Fruit fly (Drosophila melanogaster) whole organism, embryonic: ENCODE measurements around the gene Prx2.

Source experiments
- BEAF-32 ChIP-seq: fragments of 200-800 bp; sonication (Bioruptor generic); optimal IDR thresholded peaks from 3 replicates; lab custom pipeline; 2017; ENCODE audit warnings: missing biosample characterization, missing genetic modification characterization, mild to moderate bottlenecking, moderate library complexity, missing genetic modification reagents
- CG10267 ChIP-seq: fragments of 200-800 bp; sonication (Bioruptor generic); optimal IDR thresholded peaks from 2 replicates; lab custom pipeline; 2018; ENCODE audit warnings: missing biosample characterization, mild to moderate bottlenecking, missing genetic modification characterization, moderate library complexity
- CG13624 ChIP-seq: fragments of 200-800 bp; sonication (Bioruptor generic); optimal IDR thresholded peaks from 2 replicates; lab custom pipeline; 2016; ENCODE audit warnings: missing biosample characterization, missing genetic modification characterization
- CG13894 ChIP-seq: fragments of 200-800 bp; sonication (Bioruptor generic); optimal IDR thresholded peaks from 3 replicates; lab custom pipeline; 2018; ENCODE audit warnings: missing biosample characterization, mild to moderate bottlenecking, missing genetic modification characterization, moderate library complexity
- CG14710 ChIP-seq: fragments of 200-800 bp; sonication (Bioruptor generic); optimal IDR thresholded peaks from 3 replicates; lab custom pipeline; 2019; ENCODE audit warnings: missing biosample characterization, mild to moderate bottlenecking, missing genetic modification characterization, moderate library complexity
- CG17829 ChIP-seq: fragments of 200-800 bp; optimal IDR thresholded peaks from 2 replicates; lab custom pipeline; 2019; ENCODE audit warnings: missing biosample characterization, mild to moderate bottlenecking, missing genetic modification characterization, moderate library complexity
- CG2116 ChIP-seq: fragments of 200-800 bp; sonication (Bioruptor generic); optimal IDR thresholded peaks from 3 replicates; lab custom pipeline; 2018; ENCODE audit warnings: missing biosample characterization, mild to moderate bottlenecking, missing genetic modification characterization
- CG3281 ChIP-seq: fragments of 200-800 bp; sonication (Bioruptor generic); optimal IDR thresholded peaks from 3 replicates; lab custom pipeline; 2017; ENCODE audit warnings: missing biosample characterization, mild to moderate bottlenecking, missing genetic modification characterization
- CG34224 ChIP-seq: fragments of 200-800 bp; sonication (Bioruptor generic); IDR thresholded peaks from 3 replicates; pipeline ENCODE4 v1.3.6; 2022; ENCODE audit warnings: missing biosample characterization, missing genetic modification characterization; ENCODE audit not compliant: partially characterized antibody
- CG4707 ChIP-seq: fragments of 200-800 bp; sonication (Bioruptor generic); optimal IDR thresholded peaks from 2 replicates; lab custom pipeline; 2018; ENCODE audit warnings: missing biosample characterization, mild to moderate bottlenecking, missing genetic modification characterization, moderate library complexity
- CG6175 ChIP-seq: fragments of 200-800 bp; sonication (Bioruptor generic); IDR thresholded peaks from 3 replicates; pipeline ENCODE4 v1.3.6; 2022; ENCODE audit warnings: missing biosample characterization, missing genetic modification characterization
- CG8290 ChIP-seq, 3 experiments: fragments of 200-800 bp; sonication (Bioruptor generic); optimal IDR thresholded peaks; 2 replicates each; lab custom pipeline; 2016 to 2019; ENCODE audit warnings: missing biosample characterization in 3 of 3, missing genetic modification characterization in 3 of 3, mild to moderate bottlenecking in 2 of 3, moderate library complexity in 1 of 3
- CG8924 ChIP-seq: fragments of 200-800 bp; optimal IDR thresholded peaks from 3 replicates; lab custom pipeline; 2019; ENCODE audit warnings: missing biosample characterization, mild to moderate bottlenecking, missing genetic modification characterization, moderate library complexity
- CHES-1-like ChIP-seq: fragments of 200-800 bp; sonication (Bioruptor generic); optimal IDR thresholded peaks from 2 replicates; lab custom pipeline; 2016; ENCODE audit warnings: missing biosample characterization, missing genetic modification characterization
- Dp ChIP-seq: fragments of 200-800 bp; sonication (Bioruptor generic); optimal IDR thresholded peaks from 2 replicates; lab custom pipeline; 2018; ENCODE audit warnings: missing biosample characterization, mild to moderate bottlenecking, missing genetic modification characterization, moderate library complexity
- Ets97D ChIP-seq: fragments of 200-800 bp; sonication (Bioruptor generic); optimal IDR thresholded peaks from 3 replicates; lab custom pipeline; 2016; ENCODE audit warnings: missing biosample characterization, missing genetic modification characterization
- Fer1 ChIP-seq: fragments of 200-800 bp; sonication (Bioruptor generic); optimal IDR thresholded peaks from 2 replicates; lab custom pipeline; 2017; ENCODE audit warnings: missing biosample characterization, mild to moderate bottlenecking, missing genetic modification characterization
- Hey ChIP-seq: fragments of 200-800 bp; sonication (Bioruptor generic); optimal IDR thresholded peaks from 3 replicates; lab custom pipeline; 2018; ENCODE audit warnings: missing biosample characterization, mild to moderate bottlenecking, missing genetic modification characterization
- Hr3 ChIP-seq: fragments of 200-800 bp; sonication (Bioruptor generic); optimal IDR thresholded peaks from 3 replicates; lab custom pipeline; 2016; ENCODE audit warnings: missing biosample characterization, missing genetic modification characterization
- Hr78 ChIP-seq, 2 experiments: fragments of 200-800 bp in 1 of 2; fragments of >200 bp in 1 of 2; sonication (Bioruptor generic) in 1 of 2; optimal IDR thresholded peaks; 2 replicates each; lab custom pipeline; 2017 to 2019; ENCODE audit warnings: missing biosample characterization in 2 of 2, missing genetic modification characterization in 2 of 2, mild to moderate bottlenecking in 1 of 2, moderate library complexity in 1 of 2
- Hsf ChIP-seq: fragments of 200-800 bp; sonication (Bioruptor generic); optimal IDR thresholded peaks from 3 replicates; lab custom pipeline; 2016; ENCODE audit warnings: missing biosample characterization, missing genetic modification characterization
- Opbp ChIP-seq: fragments of 200-800 bp; sonication (Bioruptor generic); IDR thresholded peaks from 3 replicates; pipeline ENCODE4 v1.3.6; 2022; ENCODE audit warnings: missing biosample characterization, missing genetic modification characterization; ENCODE audit not compliant: partially characterized antibody
- Pdp1 ChIP-seq, 2 experiments: fragments of 200-800 bp; sonication (Bioruptor generic); optimal IDR thresholded peaks; 3 replicates each; lab custom pipeline; 2016; ENCODE audit warnings: missing biosample characterization in 2 of 2, missing genetic modification characterization in 2 of 2, mild to moderate bottlenecking in 1 of 2, moderate library complexity in 1 of 2
- Scr ChIP-seq: fragments of 200-800 bp; sonication (Bioruptor generic); IDR thresholded peaks from 2 replicates; pipeline ENCODE4 v1.3.6; 2022; ENCODE audit warnings: missing biosample characterization, missing genetic modification characterization; ENCODE audit not compliant: partially characterized antibody
- Sin3A ChIP-seq: fragments of >200 bp; optimal IDR thresholded peaks from 2 replicates; lab custom pipeline; 2018
- Sry-δ ChIP-seq: fragments of 200-800 bp; sonication (Bioruptor generic); optimal IDR thresholded peaks from 2 replicates; lab custom pipeline; 2016; ENCODE audit warnings: missing biosample characterization, missing genetic modification characterization
- Xrp1 ChIP-seq: fragments of 200-800 bp; sonication (Bioruptor generic); IDR thresholded peaks from 2 replicates; pipeline ENCODE4 v1.3.6; 2022; ENCODE audit warnings: missing biosample characterization, missing genetic modification characterization
- amos ChIP-seq: fragments of 200-800 bp; sonication (Bioruptor generic); IDR thresholded peaks from 2 replicates; pipeline ENCODE4 v1.3.6; 2022; ENCODE audit warnings: missing biosample characterization, missing genetic modification characterization; ENCODE audit not compliant: partially characterized antibody
- ato ChIP-seq: fragments of 200-800 bp; sonication (Bioruptor generic); IDR thresholded peaks from 2 replicates; pipeline ENCODE4 v1.3.6; 2022; ENCODE audit warnings: missing biosample characterization, missing genetic modification characterization; ENCODE audit not compliant: partially characterized antibody
- bab2 ChIP-seq: fragments of 200-800 bp; sonication (Bioruptor generic); optimal IDR thresholded peaks from 2 replicates; lab custom pipeline; 2016; ENCODE audit warnings: missing biosample characterization, missing genetic modification characterization
- bcd ChIP-seq: fragments of 200-800 bp; sonication (Bioruptor generic); optimal IDR thresholded peaks from 2 replicates; lab custom pipeline; 2017; ENCODE audit warnings: missing biosample characterization, mild to moderate bottlenecking, missing genetic modification characterization
- cas ChIP-seq: fragments of 200-800 bp; sonication (Bioruptor generic); IDR thresholded peaks from 2 replicates; pipeline ENCODE4 v1.3.6; 2022; ENCODE audit warnings: missing biosample characterization, missing genetic modification characterization
- cg ChIP-seq: fragments of 200-800 bp; sonication (Bioruptor generic); optimal IDR thresholded peaks from 3 replicates; lab custom pipeline; 2019; ENCODE audit warnings: missing biosample characterization, mild to moderate bottlenecking, missing genetic modification characterization, moderate library complexity
- corto ChIP-seq: fragments of 200-800 bp; sonication (Bioruptor generic); optimal IDR thresholded peaks from 2 replicates; lab custom pipeline; 2016; ENCODE audit warnings: missing biosample characterization, mild to moderate bottlenecking, missing genetic modification characterization, moderate library complexity
- crp ChIP-seq, 2 experiments: fragments of 200-800 bp; sonication (Bioruptor generic); optimal IDR thresholded peaks; 2 replicates in 1 of 2; 3 replicates in 1 of 2; lab custom pipeline; 2017; ENCODE audit warnings: missing biosample characterization in 2 of 2, missing genetic modification characterization in 2 of 2, mild to moderate bottlenecking in 1 of 2, moderate library complexity in 1 of 2
- dimm ChIP-seq: fragments of 200-800 bp; sonication (Bioruptor generic); IDR thresholded peaks from 2 replicates; pipeline ENCODE4 v1.3.6; 2022; ENCODE audit warnings: missing biosample characterization, missing genetic modification characterization
- emc ChIP-seq: fragments of 200-800 bp; sonication (Bioruptor generic); optimal IDR thresholded peaks from 2 replicates; lab custom pipeline; 2016; ENCODE audit warnings: missing biosample characterization, missing genetic modification characterization
- ems ChIP-seq: fragments of 200-800 bp; sonication (Bioruptor generic); optimal IDR thresholded peaks from 3 replicates; lab custom pipeline; 2016; ENCODE audit warnings: missing biosample characterization, missing genetic modification characterization
- gro ChIP-seq: fragments of 200-800 bp; sonication (Bioruptor generic); optimal IDR thresholded peaks from 2 replicates; lab custom pipeline; 2016; ENCODE audit warnings: missing biosample characterization, missing genetic modification characterization
- hbn ChIP-seq: fragments of 200-800 bp; sonication (Bioruptor generic); IDR thresholded peaks from 2 replicates; pipeline ENCODE4 v1.3.6; 2022; ENCODE audit warnings: missing biosample characterization, missing genetic modification characterization; ENCODE audit not compliant: partially characterized antibody
- lbe ChIP-seq: fragments of 200-800 bp; sonication (Bioruptor generic); optimal IDR thresholded peaks from 2 replicates; lab custom pipeline; 2016; ENCODE audit warnings: missing biosample characterization, mild to moderate bottlenecking, missing genetic modification characterization
- lilli ChIP-seq: fragments of 200-800 bp; sonication (Bioruptor generic); optimal IDR thresholded peaks from 3 replicates; lab custom pipeline; 2016; ENCODE audit warnings: missing biosample characterization, missing genetic modification characterization
- sens ChIP-seq: fragments of 200-800 bp; sonication (Bioruptor generic); peaks from one replicate; lab custom pipeline; 2016; ENCODE audit warnings: missing biosample characterization, missing genetic modification characterization
- seq ChIP-seq: fragments of 200-800 bp; sonication (Bioruptor generic); IDR thresholded peaks from 2 replicates; pipeline ENCODE4 v1.3.6; 2022; ENCODE audit warnings: missing biosample characterization, missing genetic modification characterization
- slp2 ChIP-seq: fragments of 200-800 bp; sonication (Bioruptor generic); optimal IDR thresholded peaks from 2 replicates; lab custom pipeline; 2016; ENCODE audit warnings: missing biosample characterization, missing genetic modification characterization
- sqz ChIP-seq: fragments of 200-800 bp; sonication (Bioruptor generic); optimal IDR thresholded peaks from 3 replicates; lab custom pipeline; 2018; ENCODE audit warnings: missing biosample characterization, mild to moderate bottlenecking, missing genetic modification characterization
- sr ChIP-seq: fragments of 200-800 bp; sonication (Bioruptor generic); IDR thresholded peaks from 3 replicates; pipeline ENCODE4 v1.3.6; 2022; ENCODE audit warnings: missing biosample characterization, missing genetic modification characterization
- unc-4 ChIP-seq: fragments of 200-800 bp; sonication (Bioruptor generic); IDR thresholded peaks from 2 replicates; pipeline ENCODE4 v1.3.6; 2022; ENCODE audit warnings: missing biosample characterization, missing genetic modification characterization; ENCODE audit not compliant: partially characterized antibody

Prx2 gene

dm6 chrX:13285001-13285748 is 44.4 kb upstream of the Prx2 start, which contains the start of the genes HDAC4 and CG15743 (continued):
- TF ChIP-seq Hsf (GFP tag; lab: Kevin White, UChicago): peak; percentile 15
- TF ChIP-seq bcd: no peak
- TF ChIP-seq CG13624: peak; percentile 26
- TF ChIP-seq CG3281 (GFP tag; lab: Kevin White, UChicago): no peak
- TF ChIP-seq CHES-1-like (GFP tag; lab: Kevin White, UChicago): peak; percentile 48
- TF ChIP-seq cas (GFP tag; lab: Robert Waterston, UW): no peak
- TF ChIP-seq ems (GFP tag; lab: Kevin White, UChicago): no peak
- TF ChIP-seq CG10267 (tag; lab: Kevin White, UChicago): peak; percentile 34
- TF ChIP-seq lbe (GFP tag; lab: Kevin White, UChicago): peak; percentile 37
- TF ChIP-seq hbn (GFP tag; lab: Robert Waterston, UW): peak; percentile 88
- peak; percentile 10 for TF ChIP-seq cg (GFP tag; lab: Kevin White, UChicago)
- TF ChIP-seq Opbp (GFP tag; lab: Robert Waterston, UW): peak; percentile 86
- TF ChIP-seq CG8924 (tag; lab: Kevin White, UChicago): peak; percentile 8
- peak; percentile 15 for TF ChIP-seq Sin3A (lab: Kevin White, UChicago)
- TF ChIP-seq amos (GFP tag; lab: Robert Waterston, UW): peak; percentile 90; the same call in 1 of the 2 replicates
- peak; percentile 78 for TF ChIP-seq CG2116 (GFP tag; lab: Kevin White, UChicago)
- peak; percentile 26; the same call in 1 of the 2 replicates for TF ChIP-seq seq (GFP tag; lab: Robert Waterston, UW)
- TF ChIP-seq CG17829 (tag; lab: Kevin White, UChicago): no peak
- peak; percentile 21 to 38 for TF ChIP-seq Pdp1 (GFP tag; optimal IDR thresholded peaks at IDR 0.05; lab: Kevin White, UChicago)
- peak; percentile 92 for TF ChIP-seq Scr
- peak; percentile 93 for TF ChIP-seq Sry-δ (GFP tag; lab: Kevin White, UChicago)
- TF ChIP-seq CG34224 (GFP tag; lab: Robert Waterston, UW): peak; percentile 90
- TF ChIP-seq Hey (tag; lab: Kevin White, UChicago): no peak
- peak; percentile 88 for TF ChIP-seq sens (GFP tag; lab: Kevin White, UChicago)
- TF ChIP-seq CG4707 (GFP tag; lab: Kevin White, UChicago): no peak
- TF ChIP-seq bab2 (GFP tag; lab: Kevin White, UChicago): no peak
- peak; percentile 27 for TF ChIP-seq lilli
- TF ChIP-seq Ets97D (GFP tag; lab: Kevin White, UChicago): peak; percentile 31
- no peak for TF ChIP-seq emc
- peak; percentile 59 for TF ChIP-seq CG8290 (GFP tag; optimal IDR thresholded peaks at IDR 0.05; lab: Kevin White, UChicago)
- peak in 1 of 2 experiments; percentile 83 for TF ChIP-seq CG8290 (tag; optimal IDR thresholded peaks at IDR 0.05; lab: Kevin White, UChicago)
- TF ChIP-seq Dp (GFP tag; lab: Kevin White, UChicago): peak; percentile 15
- 0 out of 3 replicates have a peak, but pooled peaks have one; percentile 18 for TF ChIP-seq sr (GFP tag; lab: Robert Waterston, UW)
- no peak for TF ChIP-seq Hr78 (GFP tag; optimal IDR thresholded peaks at IDR 0.05; lab: Kevin White, UChicago)
- TF ChIP-seq Hr3 (GFP tag; lab: Kevin White, UChicago): no peak
- peak; percentile 86 for TF ChIP-seq sqz (GFP tag; lab: Kevin White, UChicago)
- peak; percentile 80 for TF ChIP-seq ato (GFP tag; lab: Robert Waterston, UW)
- no peak for TF ChIP-seq CG6175
- no peak for TF ChIP-seq crp (GFP tag; optimal IDR thresholded peaks at IDR 0.05; lab: Kevin White, UChicago)
- no peak for TF ChIP-seq dimm
- peak; percentile 22 for TF ChIP-seq CG13894 (tag; lab: Kevin White, UChicago)
- peak; percentile 94 for TF ChIP-seq BEAF-32 (GFP tag; lab: Kevin White, UChicago)
- TF ChIP-seq slp2 (GFP tag; lab: Kevin White, UChicago): no peak
- peak; percentile 52 for TF ChIP-seq CG14710
- peak; percentile 7 for TF ChIP-seq corto (GFP tag; lab: Kevin White, UChicago)
- TF ChIP-seq Xrp1: 0 out of 2 replicates have a peak, but pooled peaks have one; percentile 12
- peak; percentile 92 for TF ChIP-seq unc-4 (GFP tag; lab: Robert Waterston, UW)
- peak; percentile 24 for TF ChIP-seq gro (GFP tag; lab: Kevin White, UChicago)
- TF ChIP-seq Fer1 (GFP tag; lab: Kevin White, UChicago): no peak
